Fruit fly (Drosophila melanogaster) whole organism, embryonic: ENCODE results near the gene drm.

Experiments
- Atf3 ChIP-seq: fragments of 200-800 bp; sonication (Bioruptor generic); optimal IDR thresholded peaks from 3 replicates; lab custom pipeline; 2016; ENCODE audit warnings: missing biosample characterization, missing genetic modification characterization
- BtbVII ChIP-seq: fragments of 200-800 bp; sonication (Bioruptor generic); optimal IDR thresholded peaks from 3 replicates; lab custom pipeline; 2017; ENCODE audit warnings: missing biosample characterization, mild to moderate bottlenecking, missing genetic modification characterization
- CG10959 ChIP-seq: fragments of 200-800 bp; sonication (Bioruptor generic); IDR thresholded peaks from 2 replicates; pipeline ENCODE4 v1.3.6; 2022; ENCODE audit warnings: missing biosample characterization, missing genetic modification characterization
- CG11456 ChIP-seq: fragments of 200-800 bp; sonication (Bioruptor generic); IDR thresholded peaks from 3 replicates; pipeline ENCODE4 v1.3.6; 2022; ENCODE audit warnings: missing biosample characterization, missing genetic modification characterization
- CG13775 ChIP-seq: fragments of 200-800 bp; sonication (Bioruptor generic); optimal IDR thresholded peaks from 3 replicates; lab custom pipeline; 2017; ENCODE audit warnings: missing biosample characterization, mild to moderate bottlenecking, missing genetic modification characterization
- CG14965 ChIP-seq: fragments of 200-800 bp; sonication (Bioruptor generic); optimal IDR thresholded peaks from 2 replicates; lab custom pipeline; 2016; ENCODE audit warnings: missing biosample characterization, missing genetic modification characterization, borderline replicate concordance
- CG15011 ChIP-seq: fragments of 200-800 bp; sonication (Bioruptor generic); optimal IDR thresholded peaks from 3 replicates; lab custom pipeline; 2018; ENCODE audit warnings: missing biosample characterization, mild to moderate bottlenecking, missing genetic modification characterization
- CG15073 ChIP-seq: fragments of 200-800 bp; sonication (Bioruptor generic); optimal IDR thresholded peaks from 2 replicates; lab custom pipeline; 2016; ENCODE audit warnings: missing biosample characterization, missing genetic modification characterization
- CG1647 ChIP-seq: fragments of 200-800 bp; sonication (Bioruptor generic); optimal IDR thresholded peaks from 3 replicates; lab custom pipeline; 2016; ENCODE audit warnings: missing biosample characterization, missing genetic modification characterization
- CG16815 ChIP-seq: fragments of 200-800 bp; sonication (Bioruptor generic); optimal IDR thresholded peaks from 3 replicates; lab custom pipeline; 2017; ENCODE audit warnings: missing biosample characterization, mild to moderate bottlenecking, missing genetic modification characterization
- CG1792 ChIP-seq: fragments of 200-800 bp; sonication (Bioruptor generic); optimal IDR thresholded peaks from 2 replicates; lab custom pipeline; 2016; ENCODE audit warnings: missing biosample characterization, missing genetic modification characterization
- CG2120 ChIP-seq: fragments of 200-800 bp; sonication (Bioruptor generic); optimal IDR thresholded peaks from 3 replicates; lab custom pipeline; 2016; ENCODE audit warnings: missing biosample characterization, missing genetic modification characterization
- CG2199 ChIP-seq: fragments of 200-800 bp; sonication (Bioruptor generic); IDR thresholded peaks from 3 replicates; pipeline ENCODE4 v1.3.6; 2022; ENCODE audit warnings: missing biosample characterization, missing genetic modification characterization
- CG2875 ChIP-seq: fragments of 200-800 bp; sonication (Bioruptor generic); optimal IDR thresholded peaks from 2 replicates; lab custom pipeline; 2017; ENCODE audit warnings: missing biosample characterization, mild to moderate bottlenecking, missing genetic modification characterization, missing genetic modification reagents
- CG34224 ChIP-seq: fragments of 200-800 bp; sonication (Bioruptor generic); IDR thresholded peaks from 3 replicates; pipeline ENCODE4 v1.3.6; 2022; ENCODE audit warnings: missing biosample characterization, missing genetic modification characterization; ENCODE audit not compliant: partially characterized antibody
- CG34422 ChIP-seq: fragments of 200-800 bp; sonication (Bioruptor generic); IDR thresholded peaks from 3 replicates; pipeline ENCODE4 v1.3.6; 2022; ENCODE audit warnings: missing biosample characterization, missing genetic modification characterization
- CG3847 ChIP-seq: fragments of 200-800 bp; sonication (Bioruptor generic); IDR thresholded peaks from 2 replicates; pipeline ENCODE4 v1.3.6; 2022; ENCODE audit warnings: missing biosample characterization, missing genetic modification characterization
- CG4617 ChIP-seq: fragments of 200-800 bp; sonication (Bioruptor generic); optimal IDR thresholded peaks from 3 replicates; lab custom pipeline; 2016; ENCODE audit warnings: missing biosample characterization, missing genetic modification characterization, borderline replicate concordance
- CG5180 ChIP-seq: fragments of 200-800 bp; sonication (Bioruptor generic); optimal IDR thresholded peaks from 3 replicates; lab custom pipeline; 2017; ENCODE audit warnings: missing biosample characterization, missing genetic modification characterization, mild to moderate bottlenecking, moderate library complexity, missing genetic modification reagents
- CG6689 ChIP-seq: fragments of 200-800 bp; sonication (Bioruptor generic); IDR thresholded peaks from 2 replicates; pipeline ENCODE4 v1.3.6; 2022; ENCODE audit warnings: missing biosample characterization, missing genetic modification characterization
- CG6854 ChIP-seq: fragments of 200-800 bp; sonication (Bioruptor generic); optimal IDR thresholded peaks from 3 replicates; lab custom pipeline; 2017; ENCODE audit warnings: missing biosample characterization, mild to moderate bottlenecking, missing genetic modification characterization
- CG8290 ChIP-seq, 3 experiments: fragments of 200-800 bp; sonication (Bioruptor generic); optimal IDR thresholded peaks; 2 replicates each; lab custom pipeline; 2016 to 2019; ENCODE audit warnings: missing biosample characterization in 3 of 3, missing genetic modification characterization in 3 of 3, mild to moderate bottlenecking in 2 of 3, moderate library complexity in 1 of 3
- CG8359 ChIP-seq: fragments of 200-800 bp; sonication (Bioruptor generic); optimal IDR thresholded peaks from 2 replicates; lab custom pipeline; 2017; ENCODE audit warnings: missing biosample characterization, mild to moderate bottlenecking, missing genetic modification characterization, borderline replicate concordance
- CG9932 ChIP-seq: fragments of 200-800 bp; sonication (Bioruptor generic); IDR thresholded peaks from 2 replicates; pipeline ENCODE4 v1.3.6; 2022; ENCODE audit warnings: missing biosample characterization, missing genetic modification characterization
- CrebB ChIP-seq: fragments of 200-800 bp; sonication (Bioruptor generic); optimal IDR thresholded peaks from 3 replicates; lab custom pipeline; 2018; ENCODE audit warnings: missing biosample characterization, mild to moderate bottlenecking, missing genetic modification characterization
- D19A ChIP-seq: fragments of 200-800 bp; optimal IDR thresholded peaks from 3 replicates; lab custom pipeline; 2019; ENCODE audit warnings: missing biosample characterization, mild to moderate bottlenecking, missing genetic modification characterization, moderate library complexity
- Dek ChIP-seq: fragments of 200-800 bp; sonication (Bioruptor generic); optimal IDR thresholded peaks from 3 replicates; lab custom pipeline; 2019; ENCODE audit warnings: missing biosample characterization, mild to moderate bottlenecking, missing genetic modification characterization, moderate library complexity
- Dip2 ChIP-seq: fragments of 200-800 bp; sonication (Bioruptor generic); IDR thresholded peaks from 2 replicates; pipeline ENCODE4 v1.3.6; 2022; ENCODE audit warnings: missing biosample characterization, missing genetic modification characterization
- Hmr ChIP-seq: fragments of 200-800 bp; sonication (Bioruptor generic); optimal IDR thresholded peaks from 3 replicates; lab custom pipeline; 2017; ENCODE audit warnings: mild to moderate bottlenecking, missing biosample characterization, missing genetic modification reagents, missing genetic modification characterization
- Meics ChIP-seq: fragments of 200-800 bp; sonication (Bioruptor generic); optimal IDR thresholded peaks from 2 replicates; lab custom pipeline; 2017; ENCODE audit warnings: missing biosample characterization, mild to moderate bottlenecking, missing genetic modification characterization
- Nf-YA ChIP-seq: fragments of 200-800 bp; sonication (Bioruptor generic); IDR thresholded peaks from 2 replicates; pipeline ENCODE4 v1.3.6; 2022; ENCODE audit warnings: missing biosample characterization, missing genetic modification characterization
- Taf1 ChIP-seq: fragments of 200-800 bp; sonication (Bioruptor generic); IDR thresholded peaks from 2 replicates; pipeline ENCODE4 v1.3.6; 2022; ENCODE audit warnings: missing biosample characterization, missing genetic modification characterization
- YL-1 ChIP-seq: fragments of 200-800 bp; sonication (Bioruptor generic); optimal IDR thresholded peaks from 3 replicates; lab custom pipeline; 2017; ENCODE audit warnings: missing biosample characterization, mild to moderate bottlenecking, missing genetic modification characterization
- bbx ChIP-seq: fragments of 200-800 bp; sonication (Bioruptor generic); IDR thresholded peaks from 2 replicates; pipeline ENCODE4 v1.3.6; 2022; ENCODE audit warnings: missing biosample characterization, missing genetic modification characterization; ENCODE audit not compliant: partially characterized antibody
- bsh ChIP-seq, 2 experiments: fragments of 200-800 bp; sonication (Bioruptor generic); optimal IDR thresholded peaks; 2 replicates each; lab custom pipeline; 2017 to 2018; ENCODE audit warnings: mild to moderate bottlenecking in 2 of 2, missing biosample characterization in 2 of 2, missing genetic modification characterization in 2 of 2, moderate library complexity in 1 of 2
- cato ChIP-seq: fragments of 200-800 bp; sonication (Bioruptor generic); optimal IDR thresholded peaks from 2 replicates; lab custom pipeline; 2016; ENCODE audit warnings: missing biosample characterization, missing genetic modification characterization, borderline replicate concordance
- crol ChIP-seq: fragments of 200-800 bp; sonication (Bioruptor generic); IDR thresholded peaks from 2 replicates; pipeline ENCODE4 v1.3.6; 2022; ENCODE audit warnings: missing biosample characterization, missing genetic modification characterization
- emc ChIP-seq: fragments of 200-800 bp; sonication (Bioruptor generic); optimal IDR thresholded peaks from 2 replicates; lab custom pipeline; 2016; ENCODE audit warnings: missing biosample characterization, missing genetic modification characterization
- gem ChIP-seq: fragments of 200-800 bp; sonication (Bioruptor generic); optimal IDR thresholded peaks from 2 replicates; lab custom pipeline; 2019; ENCODE audit warnings: missing biosample characterization, mild to moderate bottlenecking, missing genetic modification characterization, moderate library complexity
- gsb ChIP-seq: fragments of 200-800 bp; sonication (Bioruptor generic); IDR thresholded peaks from 2 replicates; pipeline ENCODE4 v1.3.6; 2022; ENCODE audit warnings: missing biosample characterization, missing genetic modification characterization
- jigr1 ChIP-seq: fragments of 200-800 bp; sonication (Bioruptor generic); IDR thresholded peaks from 3 replicates; pipeline ENCODE4 v1.3.6; 2022; ENCODE audit warnings: missing biosample characterization, missing genetic modification characterization
- lbe ChIP-seq: fragments of 200-800 bp; sonication (Bioruptor generic); optimal IDR thresholded peaks from 2 replicates; lab custom pipeline; 2016; ENCODE audit warnings: missing biosample characterization, mild to moderate bottlenecking, missing genetic modification characterization
- lola ChIP-seq, 3 experiments: fragments of >200 bp in 2 of 3; fragments of 200-800 bp in 1 of 3; sonication (Bioruptor generic) in 1 of 3; optimal IDR thresholded peaks; 2 replicates each; lab custom pipeline; 2017 to 2019; ENCODE audit warnings: missing biosample characterization in 3 of 3, missing genetic modification characterization in 3 of 3, mild to moderate bottlenecking in 1 of 3, moderate library complexity in 1 of 3
- phol ChIP-seq: fragments of 200-800 bp; sonication (Bioruptor generic); optimal IDR thresholded peaks from 3 replicates; lab custom pipeline; 2018; ENCODE audit warnings: missing biosample characterization, mild to moderate bottlenecking, missing genetic modification characterization, moderate library complexity
- sd ChIP-seq: fragments of 200-800 bp; sonication (Bioruptor generic); optimal IDR thresholded peaks from 3 replicates; lab custom pipeline; 2018; ENCODE audit warnings: missing biosample characterization, mild to moderate bottlenecking, missing genetic modification characterization, moderate library complexity
- so ChIP-seq: fragments of 200-800 bp; sonication (Bioruptor generic); IDR thresholded peaks from 3 replicates; pipeline ENCODE4 v1.3.6; 2022; ENCODE audit warnings: missing biosample characterization, missing genetic modification characterization
- tll ChIP-seq, 2 experiments: fragments of 200-800 bp in 1 of 2; fragments of >200 bp in 1 of 2; sonication (Bioruptor generic) in 1 of 2; optimal IDR thresholded peaks; 2 replicates each; lab custom pipeline; 2017 to 2019; ENCODE audit warnings: missing biosample characterization in 2 of 2, missing genetic modification characterization in 2 of 2, mild to moderate bottlenecking in 1 of 2, moderate library complexity in 1 of 2
- tx ChIP-seq: fragments of 200-800 bp; sonication (Bioruptor generic); optimal IDR thresholded peaks from 2 replicates; lab custom pipeline; 2016; ENCODE audit warnings: missing biosample characterization, missing genetic modification characterization
- wek ChIP-seq: fragments of 200-800 bp; sonication (Bioruptor generic); optimal IDR thresholded peaks from 3 replicates; lab custom pipeline; 2018; ENCODE audit warnings: missing biosample characterization, mild to moderate bottlenecking, missing genetic modification characterization, moderate library complexity

The drm gene

DNA sequence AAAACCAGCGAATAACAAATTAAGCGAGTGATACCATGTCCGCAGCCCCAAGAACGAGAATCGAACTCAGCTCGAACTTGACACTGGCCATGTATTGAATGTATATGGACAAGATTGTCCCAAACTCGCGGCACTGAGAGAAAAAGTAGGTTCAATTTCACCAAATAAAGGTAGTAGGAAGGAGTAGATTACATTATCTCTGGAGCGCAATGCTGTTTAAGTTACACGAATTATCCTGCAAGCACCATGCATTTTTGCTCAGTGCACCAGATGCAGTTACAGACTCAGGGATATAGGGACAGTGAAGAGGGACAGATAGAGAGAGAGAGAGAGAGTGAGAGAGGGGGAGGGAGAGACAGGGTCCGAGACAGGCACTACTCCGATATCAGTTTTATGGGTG lies 55.0 kb downstream of the drm start (continued):
- TF ChIP-seq CG9932 (GFP tag; lab: Robert Waterston, UW), result no peak
- 0 out of 2 replicates have a peak, but pooled peaks have one; percentile 22 for TF ChIP-seq Nf-YA (GFP tag; lab: Robert Waterston, UW)
- no peak for TF ChIP-seq emc (GFP tag; lab: Kevin White, UChicago)
- 0 out of 2 replicates have a peak, but pooled peaks have one; percentile 10 for TF ChIP-seq gsb (GFP tag; lab: Robert Waterston, UW)
- TF ChIP-seq CrebB, result no peak
- TF ChIP-seq tx (GFP tag; lab: Kevin White, UChicago), result no peak
- TF ChIP-seq CG2199 (GFP tag; lab: Robert Waterston, UW), result no peak
- no peak for TF ChIP-seq Dip2
- TF ChIP-seq CG16815 (GFP tag; lab: Kevin White, UChicago), result peak; percentile 67
- no peak for TF ChIP-seq CG8290 (GFP tag; optimal IDR thresholded peaks at IDR 0.05; lab: Kevin White, UChicago)
- peak in 1 of 2 experiments; percentile 38 for TF ChIP-seq CG8290 (tag; optimal IDR thresholded peaks at IDR 0.05; lab: Kevin White, UChicago)
- no peak for TF ChIP-seq jigr1 (GFP tag; lab: Robert Waterston, UW)
- peak; percentile 41 for TF ChIP-seq Atf3 (GFP tag; lab: Kevin White, UChicago)
- no peak for TF ChIP-seq CG34224 (GFP tag; lab: Robert Waterston, UW)
- TF ChIP-seq sd (tag; lab: Kevin White, UChicago), result no peak
- no peak for TF ChIP-seq CG5180 (GFP tag; lab: Kevin White, UChicago)
- no peak for TF ChIP-seq wek (GFP tag; lab: Kevin White, UChicago)
- no peak for TF ChIP-seq CG6854 (GFP tag; lab: Kevin White, UChicago)
- no peak for TF ChIP-seq CG4617 (GFP tag; lab: Kevin White, UChicago)
- TF ChIP-seq so, result peak; percentile 39; the same call in 1 of the 3 replicates
- TF ChIP-seq tll (GFP tag; optimal IDR thresholded peaks at IDR 0.05; lab: Kevin White, UChicago), result no peak
- peak; percentile 78 for TF ChIP-seq CG10959
- no peak for TF ChIP-seq Taf1
- TF ChIP-seq CG13775 (GFP tag; lab: Kevin White, UChicago), result peak; percentile 54
- peak in 1 of 3 experiments; percentile 76 for TF ChIP-seq lola (GFP tag; optimal IDR thresholded peaks at IDR 0.05; lab: Kevin White, UChicago)
- TF ChIP-seq D19A, result peak; percentile 49
- peak; percentile 2 for TF ChIP-seq cato
- peak; percentile 65 for TF ChIP-seq gem (tag; lab: Kevin White, UChicago)
- no peak for TF ChIP-seq YL-1 (GFP tag; lab: Kevin White, UChicago)
- TF ChIP-seq bsh (GFP tag; optimal IDR thresholded peaks at IDR 0.05; lab: Kevin White, UChicago), result peak in 1 of 2 experiments; percentile 68
- TF ChIP-seq CG3847, result 0 out of 2 replicates have a peak, but pooled peaks have one; percentile 7
- TF ChIP-seq CG8359 (GFP tag; lab: Kevin White, UChicago), result peak; percentile 13
- TF ChIP-seq crol (GFP tag; lab: Robert Waterston, UW), result peak; percentile 48; the same call in 1 of the 2 replicates
- no peak for TF ChIP-seq Meics (GFP tag; lab: Kevin White, UChicago)
- TF ChIP-seq BtbVII (GFP tag; lab: Kevin White, UChicago), result no peak
- TF ChIP-seq CG1647, result no peak
- no peak for TF ChIP-seq bbx (GFP tag; lab: Robert Waterston, UW)
- TF ChIP-seq lbe (GFP tag; lab: Kevin White, UChicago), result peak; percentile 48
- TF ChIP-seq Dek (tag; lab: Kevin White, UChicago), result no peak
- TF ChIP-seq CG1792 (GFP tag; lab: Kevin White, UChicago), result no peak
- TF ChIP-seq Hmr (GFP tag; lab: Kevin White, UChicago), result no peak
- TF ChIP-seq phol, result peak; percentile 52
- no peak for TF ChIP-seq CG2120 (GFP tag; lab: Kevin White, UChicago)
- peak; percentile 53; the same call in 2 of the 3 replicates for TF ChIP-seq CG34422 (GFP tag; lab: Robert Waterston, UW)
- no peak for TF ChIP-seq CG2875
- 0 out of 3 replicates have a peak, but pooled peaks have one; percentile 5 for TF ChIP-seq CG11456 (GFP tag; lab: Robert Waterston, UW)
- TF ChIP-seq CG14965 (GFP tag; lab: Kevin White, UChicago), result no peak
- no peak for TF ChIP-seq CG15073 (GFP tag; lab: Kevin White, UChicago)
- no peak for TF ChIP-seq CG15011 (GFP tag; lab: Kevin White, UChicago)
- peak; percentile 43 for TF ChIP-seq CG6689
